Worm (Caenorhabditis elegans): ENCODE results near the gene sea-1.

The sea-1 gene

ce11 chrII:3681365-3682083 is 8.1 kb upstream of the sea-1 start, which contains the start of gene F19B10.10:
Gene F19B10.10, minus strand, starts transcription at chrII:3681415.
- TF ChIP-seq ceh-91 (GFP tag; IDR thresholded peaks at IDR 0.05): no peak
- TF ChIP-seq efl-1 (GFP tag; optimal IDR thresholded peaks at IDR 0.05): no peak
- no peak for TF ChIP-seq nhr-120 (GFP tag; IDR thresholded peaks at IDR 0.05)
- no peak for TF ChIP-seq ceh-27 (GFP tag; optimal IDR thresholded peaks at IDR 0.05)
- no peak for TF ChIP-seq attf-5 (GFP tag; optimal IDR thresholded peaks at IDR 0.05)
- TF ChIP-seq zfh-2 (GFP tag; conservative IDR thresholded peaks at IDR 0.05): no peak
- no peak for TF ChIP-seq lin-35 (GFP tag; optimal IDR thresholded peaks at IDR 0.05)
- no peak for TF ChIP-seq chd-7 (tag; optimal IDR thresholded peaks at IDR 0.05)
- TF ChIP-seq ztf-25 (GFP tag; IDR thresholded peaks at IDR 0.05): no peak
- no peak for TF ChIP-seq hmg-20 (GFP tag; IDR thresholded peaks at IDR 0.05)
- no peak for TF ChIP-seq lin-40 (tag; optimal IDR thresholded peaks at IDR 0.05)
- TF ChIP-seq ccch-3 (GFP tag; optimal IDR thresholded peaks at IDR 0.05): no peak
- TF ChIP-seq ztf-26 (tag; optimal IDR thresholded peaks at IDR 0.05): no peak
- TF ChIP-seq dox-1 (GFP tag; IDR thresholded peaks at IDR 0.05): no peak
- no peak for TF ChIP-seq bed-1 (GFP tag; IDR thresholded peaks at IDR 0.05)
- no peak for TF ChIP-seq madf-8 (GFP tag; conservative IDR thresholded peaks at IDR 0.05)

- peak; percentile 70 for TF ChIP-seq madf-8 (GFP tag; conservative IDR thresholded peaks at IDR 0.05)
- no peak for TF ChIP-seq nfya-2 (GFP tag; IDR thresholded peaks at IDR 0.05)
- TF ChIP-seq nhr-80 (tag; optimal IDR thresholded peaks at IDR 0.05): no peak
- TF ChIP-seq ztf-26 (tag; optimal IDR thresholded peaks at IDR 0.05): no peak
- TF ChIP-seq B0019.2 (GFP tag; conservative IDR thresholded peaks at IDR 0.05): no peak
- no peak for TF ChIP-seq mes-4 (tag; optimal IDR thresholded peaks at IDR 0.05)
- TF ChIP-seq him-1 (tag; optimal IDR thresholded peaks at IDR 0.05): no peak
- no peak for TF ChIP-seq K11D2.4 (GFP tag; IDR thresholded peaks at IDR 0.05)
- TF ChIP-seq let-607 (tag; optimal IDR thresholded peaks at IDR 0.05): no peak
- TF ChIP-seq akir-1 (GFP tag; optimal IDR thresholded peaks at IDR 0.05): no peak
- no peak for TF ChIP-seq madf-10 (tag; optimal IDR thresholded peaks at IDR 0.05)
- TF ChIP-seq ceh-79 (tag; optimal IDR thresholded peaks at IDR 0.05): no peak
- no peak for TF ChIP-seq pha-4 (tag; optimal IDR thresholded peaks at IDR 0.05)
- no peak for TF ChIP-seq egl-44 (GFP tag; IDR thresholded peaks at IDR 0.05)
- TF ChIP-seq Y53F4B.3 (GFP tag; IDR thresholded peaks at IDR 0.05): no peak
- no peak for TF ChIP-seq lin-54 (GFP tag; optimal IDR thresholded peaks at IDR 0.05)
- no peak for TF ChIP-seq ZK185.1 (tag; optimal IDR thresholded peaks at IDR 0.05; ENCODE audit: poor library complexity, severe bottlenecking)
- no peak for TF ChIP-seq hmg-20 (GFP tag; IDR thresholded peaks at IDR 0.05)
- TF ChIP-seq ceh-58 (GFP tag; IDR thresholded peaks at IDR 0.05): no peak
- no peak for TF ChIP-seq Y79H2A.3 (GFP tag; conservative IDR thresholded peaks at IDR 0.05)
- no peak for TF ChIP-seq ets-4 (GFP tag; optimal IDR thresholded peaks at IDR 0.05)
- TF ChIP-seq egrh-3 (GFP tag; IDR thresholded peaks at IDR 0.05): no peak
- TF ChIP-seq madf-6 (GFP tag; IDR thresholded peaks at IDR 0.05): peak; percentile 86
- no peak for TF ChIP-seq nhr-27 (tag; optimal IDR thresholded peaks at IDR 0.05)
- TF ChIP-seq cebp-1 (GFP tag; IDR thresholded peaks at IDR 0.05): no peak
- TF ChIP-seq cebp-1 (tag; optimal IDR thresholded peaks at IDR 0.05): no peak
- no peak for TF ChIP-seq tbp1 (GFP tag; optimal IDR thresholded peaks at IDR 0.05)
- no peak for TF ChIP-seq lsl-1 (GFP tag; optimal IDR thresholded peaks at IDR 0.05)
- no peak for TF ChIP-seq F10E7.11 (tag; optimal IDR thresholded peaks at IDR 0.05)
- TF ChIP-seq ztf-3 (GFP tag; optimal IDR thresholded peaks at IDR 0.05): no peak
- TF ChIP-seq efl-1 (GFP tag; optimal IDR thresholded peaks at IDR 0.05): peak; percentile 75
- no peak for TF ChIP-seq ztf-6 (GFP tag; IDR thresholded peaks at IDR 0.05)
- no peak for TF ChIP-seq lin-35 (GFP tag; optimal IDR thresholded peaks at IDR 0.05)
- no peak for TF ChIP-seq lag-1 (GFP tag; IDR thresholded peaks at IDR 0.05)
- no peak for TF ChIP-seq ceh-91 (GFP tag; IDR thresholded peaks at IDR 0.05)
- TF ChIP-seq dpl-1 (GFP tag; optimal IDR thresholded peaks at IDR 0.05): peak; percentile 34
- TF ChIP-seq xnd-1 (tag; optimal IDR thresholded peaks at IDR 0.05): peak; percentile 34
Observed at ce11 chrII:3680366-3680765, 7.0 kb upstream of the sea-1 start.

Data from whole organism, young adult.